Worm (Caenorhabditis elegans): ENCODE results near the gene adk-1.
"Not testable (repeated sequence)": the region's sequence is repeated elsewhere in the genome, so short reads cannot be mapped to it uniquely, and the experiment has no call there.

- TF ChIP-seq nhr-11 (tag; optimal IDR thresholded peaks at IDR 0.05); gei-8 (GFP tag; optimal IDR thresholded peaks at IDR 0.05); ama-1 (optimal IDR thresholded peaks at IDR 0.05); ces-1 (GFP tag; optimal IDR thresholded peaks at IDR 0.05); unc-62 (GFP tag; optimal IDR thresholded peaks at IDR 0.05 in 1 of 2); unc-62 (tag; optimal IDR thresholded peaks at IDR 0.05); snpc-4 (tag; optimal IDR thresholded peaks at IDR 0.05): not testable (repeated sequence)
These were observed 11.6 kb downstream of the adk-1 start, which contains the start of gene R07H5.16 for ce11 chrIV:11198983-11199382.
